Worm (Caenorhabditis elegans) whole organism, L4 larva: Measurements from ENCODE around the gene suex-1.
A peak's percentile ranks its signal among the peaks of the same experiment; 100 is the strongest.
"Not testable (repeated sequence)": the region's sequence is repeated elsewhere in the genome, so short reads cannot be mapped to it uniquely, and the experiment has no call there.

ENCODE experiments used
- D1046.2 ChIP-seq: fragments of 200-800 bp; sonication (Bioruptor generic); IDR thresholded peaks from 2 replicates; pipeline ENCODE4 v1.3.6; 2022; ENCODE audit warnings: missing genetic modification characterization, missing compliant biosample characterization
- T20F7.1 ChIP-seq: fragments of 200-800 bp; sonication (Bioruptor generic); optimal IDR thresholded peaks from 2 replicates; lab custom pipeline; 2018; ENCODE audit warnings: mild to moderate bottlenecking, missing genetic modification characterization, missing compliant biosample characterization
- Y105C5A.15 ChIP-seq: fragments of 200-800 bp; sonication (Bioruptor generic); IDR thresholded peaks from 2 replicates; pipeline ENCODE4 v1.3.6; 2022; ENCODE audit warnings: missing genetic modification characterization, missing compliant biosample characterization
- Y48G9A.11 ChIP-seq: fragments of 200-800 bp; sonication (Bioruptor generic); IDR thresholded peaks from 2 replicates; pipeline ENCODE4 v1.3.6; 2022; ENCODE audit warnings: missing genetic modification reagents, missing genetic modification characterization, missing compliant biosample characterization
- ZK546.5 ChIP-seq, 2 experiments: sonication (generic microtip); optimal IDR thresholded peaks; 2 replicates each; lab custom pipeline; 2017; ENCODE audit warnings: missing biosample characterization in 2 of 2, missing genetic modification characterization in 2 of 2
- ama-1 ChIP-seq: fragments of 150-350 bp; optimal IDR thresholded peaks from 2 replicates; lab custom pipeline; 2014; ENCODE audit warnings: inconsistent platforms, mixed read lengths
- ceh-82 ChIP-seq: sonication (generic microtip); optimal IDR thresholded peaks from 2 replicates; lab custom pipeline; 2017; ENCODE audit warnings: missing biosample characterization, missing genetic modification characterization
- ces-1 ChIP-seq: fragments of 150-350 bp; sonication (generic microtip); optimal IDR thresholded peaks from 4 replicates; lab custom pipeline; 2014; ENCODE audit warnings: missing biosample characterization, missing genetic modification reagents, missing genetic modification characterization
- ctbp-1 ChIP-seq: fragments of 200-800 bp; sonication (Bioruptor generic); IDR thresholded peaks from 2 replicates; pipeline ENCODE4 v1.3.6; 2022; ENCODE audit warnings: missing genetic modification reagents, missing genetic modification characterization, missing compliant biosample characterization
- daf-8 ChIP-seq: fragments of 200-800 bp; sonication (Bioruptor generic); IDR thresholded peaks from 2 replicates; pipeline ENCODE4 v1.3.6; 2022; ENCODE audit warnings: missing genetic modification characterization, missing compliant biosample characterization
- dmd-8 ChIP-seq: fragments of 200-800 bp; sonication (Bioruptor generic); IDR thresholded peaks from 2 replicates; pipeline ENCODE4 v1.3.6; 2022; ENCODE audit warnings: missing genetic modification characterization, missing compliant biosample characterization
- dpl-1 ChIP-seq: fragments of 150-350 bp; optimal IDR thresholded peaks from 2 replicates; lab custom pipeline; 2014; ENCODE audit warnings: missing biosample characterization, missing genetic modification reagents, missing genetic modification characterization
- egl-43 ChIP-seq: fragments of 200-800 bp; sonication (Bioruptor generic); IDR thresholded peaks from 2 replicates; pipeline ENCODE4 v1.3.6; 2022; ENCODE audit warnings: missing genetic modification reagents, missing genetic modification characterization, missing compliant biosample characterization
- gei-8 ChIP-seq: fragments of 200-800 bp; sonication (Bioruptor generic); optimal IDR thresholded peaks from 2 replicates; lab custom pipeline; 2018; ENCODE audit warnings: mild to moderate bottlenecking, missing genetic modification characterization, missing compliant biosample characterization
- hlh-11 ChIP-seq: fragments of 200-800 bp; sonication (Bioruptor generic); optimal IDR thresholded peaks from 2 replicates; lab custom pipeline; 2018; ENCODE audit warnings: mild to moderate bottlenecking, missing genetic modification characterization, missing compliant biosample characterization
- lin-1 ChIP-seq: fragments of 200-800 bp; sonication (Bioruptor generic); IDR thresholded peaks from 2 replicates; pipeline ENCODE4 v1.3.6; 2022; ENCODE audit warnings: missing genetic modification reagents, missing genetic modification characterization, missing compliant biosample characterization
- lin-13 ChIP-seq: fragments of 150-350 bp; optimal IDR thresholded peaks from 2 replicates; lab custom pipeline; 2014; ENCODE audit warnings: missing biosample characterization, missing genetic modification reagents, missing genetic modification characterization
- lin-29 ChIP-seq: fragments of 200-800 bp; sonication (Bioruptor generic); IDR thresholded peaks from 2 replicates; pipeline ENCODE4 v1.3.6; 2022; ENCODE audit warnings: missing genetic modification reagents, missing genetic modification characterization, missing compliant biosample characterization
- lir-3 ChIP-seq: sonication (generic microtip); optimal IDR thresholded peaks from 2 replicates; lab custom pipeline; 2016; ENCODE audit warnings: mild to moderate bottlenecking, missing genetic modification characterization, missing compliant biosample characterization
- mdl-1 ChIP-seq, 2 experiments: fragments of 150-350 bp in 1 of 2; sonication (generic microtip) in 1 of 2; optimal IDR thresholded peaks; 2 replicates each; lab custom pipeline; 2014 to 2017; ENCODE audit warnings: missing biosample characterization in 2 of 2, missing genetic modification characterization in 2 of 2
- mep-1 ChIP-seq: fragments of 150-350 bp; sonication (generic microtip); optimal IDR thresholded peaks from 3 replicates; lab custom pipeline; 2014; ENCODE audit warnings: missing biosample characterization, missing genetic modification characterization
- mxl-2 ChIP-seq: fragments of 200-800 bp; sonication (Bioruptor generic); conservative IDR thresholded peaks from 2 replicates; pipeline ENCODE4 v1.3.6; 2022; ENCODE audit warnings: missing genetic modification reagents, missing genetic modification characterization, missing compliant biosample characterization
- nhr-11 ChIP-seq: fragments of 150-350 bp; optimal IDR thresholded peaks from 2 replicates; lab custom pipeline; 2014; ENCODE audit warnings: missing biosample characterization, missing genetic modification characterization
- nhr-41 ChIP-seq: fragments of 200-800 bp; sonication (Bioruptor generic); IDR thresholded peaks from 2 replicates; pipeline ENCODE4 v1.3.6; 2022; ENCODE audit warnings: missing genetic modification reagents, missing genetic modification characterization, missing compliant biosample characterization
- nhr-48 ChIP-seq: sonication (generic microtip); optimal IDR thresholded peaks from 2 replicates; lab custom pipeline; 2016; ENCODE audit warnings: mild to moderate bottlenecking, missing genetic modification characterization, missing compliant biosample characterization
- nhr-6 ChIP-seq: fragments of 150-350 bp; optimal IDR thresholded peaks from 2 replicates; lab custom pipeline; 2014; ENCODE audit warnings: missing biosample characterization, missing genetic modification characterization
- pha-4 ChIP-seq, 2 experiments: fragments of 150-350 bp in 1 of 2; fragments of 200-800 bp in 1 of 2; sonication (Bioruptor generic) in 1 of 2; IDR thresholded peaks in 1 of 2; optimal IDR thresholded peaks in 1 of 2; 2 replicates each; pipeline versions ENCODE4 v1.3.6 to Lab custom; 2014 to 2022; ENCODE audit warnings: missing genetic modification characterization in 2 of 2, missing genetic modification reagents in 2 of 2, missing biosample characterization in 1 of 2, missing compliant biosample characterization in 1 of 2
- pqm-1 ChIP-seq: sonication (generic microtip); optimal IDR thresholded peaks from 2 replicates; lab custom pipeline; 2017; ENCODE audit warnings: missing biosample characterization, missing genetic modification characterization
- sdz-12 ChIP-seq: fragments of 200-800 bp; sonication (Bioruptor generic); optimal IDR thresholded peaks from 2 replicates; lab custom pipeline; 2018; ENCODE audit warnings: mild to moderate bottlenecking, missing genetic modification characterization, missing compliant biosample characterization
- set-16 ChIP-seq: fragments of 200-800 bp; sonication (Bioruptor generic); IDR thresholded peaks from 2 replicates; pipeline ENCODE4 v1.3.6; 2022; ENCODE audit warnings: missing genetic modification reagents, missing genetic modification characterization, missing compliant biosample characterization
- snpc-1.2 ChIP-seq: fragments of 200-800 bp; sonication (Bioruptor generic); IDR thresholded peaks from 2 replicates; pipeline ENCODE4 v1.3.6; 2022; ENCODE audit warnings: missing genetic modification reagents, missing genetic modification characterization, missing compliant biosample characterization
- spr-1 ChIP-seq: sonication (generic microtip); optimal IDR thresholded peaks from 2 replicates; lab custom pipeline; 2016; ENCODE audit warnings: mild to moderate bottlenecking, missing genetic modification characterization, missing compliant biosample characterization
- unc-62 ChIP-seq, 3 experiments: fragments of 150-350 bp in 1 of 3; sonication (generic microtip); optimal IDR thresholded peaks in 2 of 3; peaks in 1 of 3; 1 replicate in 1 of 3; 2 replicates in 2 of 3; lab custom pipeline; 2014 to 2017; ENCODE audit warnings: missing biosample characterization in 3 of 3, missing genetic modification characterization in 3 of 3, missing genetic modification reagents in 3 of 3, missing genotype in 1 of 3
- zip-2 ChIP-seq: fragments of 150-350 bp; optimal IDR thresholded peaks from 2 replicates; lab custom pipeline; 2014; ENCODE audit warnings: missing biosample characterization, missing genetic modification characterization
- ztf-11 ChIP-seq: fragments of 150-350 bp; optimal IDR thresholded peaks from 2 replicates; lab custom pipeline; 2014; ENCODE audit warnings: missing biosample characterization, missing genetic modification characterization
- ztf-7 ChIP-seq: fragments of 150-350 bp; optimal IDR thresholded peaks from 2 replicates; lab custom pipeline; 2014; ENCODE audit warnings: missing biosample characterization, missing genetic modification characterization

Gene suex-1

DNA sequence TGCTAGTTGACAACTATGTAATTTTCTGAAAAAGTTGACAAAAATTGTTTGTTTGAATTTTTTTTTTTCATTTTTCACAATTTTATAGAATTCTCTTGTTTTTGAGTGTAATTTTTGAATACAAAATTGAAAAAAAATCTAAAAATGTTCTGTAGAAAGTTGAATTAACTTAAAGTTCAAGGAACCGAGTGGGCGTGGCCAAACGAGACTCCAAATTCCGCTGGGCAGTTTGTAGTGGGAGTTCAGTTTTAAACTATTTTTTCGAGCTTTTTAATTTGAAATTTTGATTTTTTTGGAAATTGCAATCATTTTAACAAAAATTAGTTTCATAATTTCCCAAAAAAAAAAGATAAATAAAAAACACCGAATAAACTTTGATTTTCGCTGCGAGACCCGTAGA lies 39.0 kb upstream of the suex-1 start:
- TF ChIP-seq spr-1 (tag; lab: Kevin White, UChicago) (peak; percentile 65), set-16 (no peak), sdz-12 (GFP tag; lab: Kevin White, UChicago) (no peak), dmd-8 (GFP tag; lab: Robert Waterston, UW) (no peak), T20F7.1 (GFP tag; lab: Kevin White, UChicago) (peak; percentile 61), lin-13 (GFP tag; lab: Kevin White, UChicago) (no peak), ZK546.5 (tag; optimal IDR thresholded peaks at IDR 0.05; lab: Kevin White, UChicago) (no peak), pqm-1 (tag; lab: Kevin White, UChicago) (no peak), egl-43 (GFP tag; lab: Robert Waterston, UW) (no peak)

- not testable (repeated sequence) for TF ChIP-seq pha-4 (GFP tag; IDR thresholded peaks at IDR 0.05; lab: Robert Waterston, UW); pha-4 (tag; optimal IDR thresholded peaks at IDR 0.05; lab: Kevin White, UChicago); ces-1; mep-1
Observed at ce11 chrII:5534939-5535338, 36.9 kb upstream of the suex-1 start, which contains the start of gene hlh-25. hlh-25 (plus strand) TSS chrII:5535239.

- no peak for TF ChIP-seq nhr-6 (tag; lab: Kevin White, UChicago)
- no peak for TF ChIP-seq snpc-1.2
- no peak for TF ChIP-seq lin-29 (GFP tag; lab: Robert Waterston, UW)
Observed at ce11 chrII:5533642-5534041, 35.6 kb upstream of the suex-1 start, which contains the start of gene hlh-26. hlh-26 (minus strand) TSS chrII:5533742.

- peak in 1 of 2 experiments; percentile 91 for TF ChIP-seq unc-62 (GFP tag; optimal IDR thresholded peaks at IDR 0.05 in 1 of 2; lab: Kevin White, UChicago)
- no peak for TF ChIP-seq unc-62 (tag; optimal IDR thresholded peaks at IDR 0.05; lab: Kevin White, UChicago)
- TF ChIP-seq nhr-48 (tag; lab: Kevin White, UChicago): no peak
- no peak for TF ChIP-seq gei-8 (GFP tag; lab: Kevin White, UChicago)
Observed at ce11 chrII:5531855-5532328, 33.8 kb upstream of the suex-1 start, which contains the start of gene C17C3.9. C17C3.9 (minus strand) TSS chrII:5532278.

DNA sequence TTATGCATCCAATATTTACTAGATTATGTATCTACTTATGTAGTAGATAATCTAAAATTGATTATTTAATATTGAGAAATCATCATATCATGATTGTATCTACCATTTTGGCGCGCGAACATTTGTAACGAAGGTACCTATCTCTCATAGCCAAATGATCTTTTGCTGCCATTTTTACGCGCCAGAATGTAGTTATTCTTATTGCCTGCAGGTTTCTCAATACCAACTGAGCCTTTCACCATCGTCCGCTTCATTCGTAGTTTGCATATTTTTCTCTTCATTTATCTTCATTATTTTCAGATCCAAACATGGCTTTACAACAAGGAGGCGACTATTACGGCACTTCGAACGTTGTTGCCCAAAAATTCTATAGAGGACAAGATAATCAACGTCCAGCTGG lies 29.8 kb upstream of the suex-1 start, which contains the start of gene ZK177.1:
Gene ZK177.1 (plus strand): TSS at position 301 of the 400 bp plus-strand sequence.
- TF ChIP-seq nhr-11 (no peak), unc-62 (GFP tag; optimal IDR thresholded peaks at IDR 0.05 in 1 of 2; lab: Kevin White, UChicago) (no peak), unc-62 (tag; optimal IDR thresholded peaks at IDR 0.05; lab: Kevin White, UChicago) (no peak), ctbp-1 (GFP tag; lab: Robert Waterston, UW) (no peak), dpl-1 (GFP tag; lab: Kevin White, UChicago) (no peak), egl-43 (GFP tag; lab: Robert Waterston, UW) (no peak)
- TF ChIP-seq, all 104 proteins: peak for 0

DNA sequence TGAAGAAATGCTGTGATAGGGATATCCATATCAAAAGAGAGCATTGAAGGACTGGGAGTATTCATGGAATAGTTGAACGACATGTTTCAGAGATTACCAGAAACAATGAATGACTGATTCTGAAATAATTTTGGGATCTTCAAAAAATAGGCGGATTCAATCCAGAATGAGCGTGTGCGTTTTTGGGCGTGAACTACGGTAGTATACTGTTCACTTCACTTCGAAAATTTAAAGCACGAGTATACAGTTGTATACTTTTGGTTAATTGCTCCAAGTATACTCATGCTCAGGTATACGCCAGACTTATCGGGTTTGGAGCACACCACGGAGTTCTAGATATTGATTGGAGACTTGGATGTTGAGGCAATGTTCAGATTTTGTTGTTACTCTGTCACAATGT lies 27.2 kb upstream of the suex-1 start, which contains the start of gene tbx-35:
Gene tbx-35 (minus strand): TSS at position 101 of the 400 bp plus-strand sequence.
- no peak for TF ChIP-seq Y48G9A.11 (GFP tag; lab: Robert Waterston, UW)
- TF ChIP-seq Y105C5A.15 (GFP tag; lab: Robert Waterston, UW): no peak
- TF ChIP-seq nhr-11: no peak
- TF ChIP-seq sdz-12 (GFP tag; lab: Kevin White, UChicago): no peak
- TF ChIP-seq dpl-1 (GFP tag; lab: Kevin White, UChicago): no peak
- no peak for TF ChIP-seq ceh-82 (tag; lab: Kevin White, UChicago)
- no peak for TF ChIP-seq nhr-41 (GFP tag; lab: Robert Waterston, UW)
- TF ChIP-seq lin-29 (GFP tag; lab: Robert Waterston, UW): no peak
- no peak for TF ChIP-seq ztf-7 (tag; lab: Kevin White, UChicago)
- TF ChIP-seq gei-8 (GFP tag; lab: Kevin White, UChicago): no peak
- no peak for TF ChIP-seq lin-1 (GFP tag; lab: Robert Waterston, UW)
- no peak for TF ChIP-seq D1046.2 (GFP tag; lab: Robert Waterston, UW)
- no peak for TF ChIP-seq hlh-11 (tag; lab: Kevin White, UChicago)
- TF ChIP-seq mdl-1 (tag; optimal IDR thresholded peaks at IDR 0.05; lab: Kevin White, UChicago): no peak
- TF ChIP-seq zip-2 (tag; lab: Kevin White, UChicago): no peak
- TF ChIP-seq daf-8: no peak
- TF ChIP-seq mxl-2: no peak
- TF ChIP-seq lir-3 (tag; lab: Kevin White, UChicago): no peak
- TF ChIP-seq ztf-11 (tag; lab: Kevin White, UChicago): no peak
- TF ChIP-seq ama-1: no peak
